Worm (Caenorhabditis elegans): ENCODE results near the gene C49C8.5.

DNA sequence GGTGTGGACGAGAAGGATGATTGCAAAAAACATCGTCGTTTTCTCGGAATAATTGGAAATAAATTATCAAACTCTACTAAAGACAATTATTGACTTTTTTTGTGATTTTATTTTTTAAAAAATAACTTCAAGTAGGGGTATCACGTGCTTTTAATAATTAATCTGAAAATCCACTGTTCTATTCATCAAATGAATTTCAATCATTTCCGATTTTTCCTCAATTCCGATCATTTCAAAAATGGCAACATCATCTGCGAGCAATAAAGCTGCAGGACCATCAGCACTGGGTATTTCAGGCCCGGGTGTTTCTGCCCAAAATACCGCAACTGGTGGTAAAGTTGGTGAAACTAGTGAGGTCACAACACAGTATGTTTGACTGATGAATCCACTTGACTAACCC lies 36.4 kb downstream of the C49C8.5 start, which contains the start of the genes F42A9.7 and F42A9.3:
- TF ChIP-seq pax-3 (tag; optimal IDR thresholded peaks at IDR 0.05) (no peak), unc-30 (tag; optimal IDR thresholded peaks at IDR 0.05) (no peak), pqm-1 (tag; optimal IDR thresholded peaks at IDR 0.05) (no peak), egl-27 (tag; optimal IDR thresholded peaks at IDR 0.05) (no peak), mdl-1 (tag; optimal IDR thresholded peaks at IDR 0.05) (no peak), ztf-11 (tag; optimal IDR thresholded peaks at IDR 0.05) (no peak), sptf-1 (tag; optimal IDR thresholded peaks at IDR 0.05) (no peak), snpc-4 (tag; optimal IDR thresholded peaks at IDR 0.05) (no peak), mep-1 (tag; optimal IDR thresholded peaks at IDR 0.05) (no peak), blmp-1 (tag; optimal IDR thresholded peaks at IDR 0.05) (no peak), nhr-20 (tag; optimal IDR thresholded peaks at IDR 0.05) (no peak), nhr-76 (tag; optimal IDR thresholded peaks at IDR 0.05) (no peak), ets-5 (GFP tag; IDR thresholded peaks at IDR 0.05) (no peak), nhr-11 (tag; optimal IDR thresholded peaks at IDR 0.05) (no peak)

All from whole organism, L1 larva.